Worm (Caenorhabditis elegans) whole organism, late embryonic: ENCODE data around the gene C04F5.8.

ENCODE experiments used
- ama-1 ChIP-seq: fragments of 150-350 bp; optimal IDR thresholded peaks from 2 replicates; lab custom pipeline; 2014
- ceh-14 ChIP-seq: sonication (generic microtip); optimal IDR thresholded peaks from 2 replicates; lab custom pipeline; 2016; ENCODE audit warnings: missing genotype, missing genetic modification characterization, missing compliant biosample characterization
- ceh-9 ChIP-seq: sonication (generic microtip); optimal IDR thresholded peaks from 2 replicates; lab custom pipeline; 2016; ENCODE audit warnings: mild to moderate bottlenecking, missing genetic modification characterization, inconsistent platforms, missing compliant biosample characterization
- hlh-8 ChIP-seq: sonication (generic microtip); optimal IDR thresholded peaks from 2 replicates; lab custom pipeline; 2016; ENCODE audit warnings: missing genotype, missing genetic modification characterization, missing compliant biosample characterization
- rnt-1 ChIP-seq: sonication (generic microtip); optimal IDR thresholded peaks from 2 replicates; lab custom pipeline; 2016; ENCODE audit warnings: missing genetic modification characterization, missing compliant biosample characterization
- sdc-2 ChIP-seq: sonication (generic microtip); optimal IDR thresholded peaks from 2 replicates; lab custom pipeline; 2016; ENCODE audit warnings: missing genotype, missing genetic modification characterization, missing compliant biosample characterization
- sox-2 ChIP-seq: fragments of 200-800 bp; sonication (Bioruptor generic); IDR thresholded peaks from 2 replicates; pipeline ENCODE4 v1.3.6; 2022; ENCODE audit warnings: missing genetic modification reagents, missing genetic modification characterization, missing compliant biosample characterization
- tbx-2 ChIP-seq: sonication (generic microtip); optimal IDR thresholded peaks from 2 replicates; lab custom pipeline; 2016; ENCODE audit warnings: missing genetic modification characterization, missing compliant biosample characterization

DNA sequence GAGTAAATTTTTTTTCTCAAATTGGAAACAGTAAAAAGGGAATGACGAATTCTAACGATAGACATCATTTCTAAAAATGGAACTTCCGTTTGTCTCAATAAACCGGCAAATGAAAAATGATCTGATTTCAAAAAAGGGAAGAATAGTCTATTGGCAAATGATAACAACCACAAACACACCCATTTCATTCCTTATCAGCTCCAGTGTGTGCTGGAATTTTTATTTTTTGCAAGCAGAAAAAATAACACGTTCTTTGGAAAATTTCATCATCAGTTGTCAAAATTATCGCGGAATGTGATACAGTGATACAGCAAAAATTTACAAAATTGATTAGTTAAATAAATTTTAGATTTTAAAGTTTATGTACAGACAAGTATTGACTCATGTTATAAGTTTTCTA lies 46.2 kb downstream of the C04F5.8 start:
- TF ChIP-seq ceh-14 (tag; lab: Kevin White, UChicago) = no peak
- TF ChIP-seq sdc-2 (tag; lab: Kevin White, UChicago) = no peak
- no peak for TF ChIP-seq ceh-9 (tag; lab: Kevin White, UChicago)
- TF ChIP-seq tbx-2 = no peak
- no peak for TF ChIP-seq sox-2 (GFP tag; lab: Robert Waterston, UW)
- TF ChIP-seq ama-1 = no peak
- no peak for TF ChIP-seq hlh-8 (tag; lab: Kevin White, UChicago)
- no peak for TF ChIP-seq rnt-1 (tag; lab: Kevin White, UChicago)
